Fruit fly (Drosophila melanogaster) whole organism, embryonic: ENCODE data around the gene CG46467.

Experiments used
- BEAF-32 ChIP-seq: fragments of 200-800 bp; sonication (Bioruptor generic); optimal IDR thresholded peaks from 3 replicates; lab custom pipeline; 2017; ENCODE audit warnings: missing biosample characterization, missing genetic modification characterization, mild to moderate bottlenecking, moderate library complexity, missing genetic modification reagents
- CG11504 ChIP-seq: fragments of 200-800 bp; sonication (Bioruptor generic); optimal IDR thresholded peaks from 3 replicates; lab custom pipeline; 2019; ENCODE audit warnings: missing biosample characterization, mild to moderate bottlenecking, missing genetic modification characterization, moderate library complexity
- CG3281 ChIP-seq: fragments of 200-800 bp; sonication (Bioruptor generic); optimal IDR thresholded peaks from 3 replicates; lab custom pipeline; 2017; ENCODE audit warnings: missing biosample characterization, mild to moderate bottlenecking, missing genetic modification characterization
- CG7271 ChIP-seq: fragments of 200-800 bp; sonication (Bioruptor generic); optimal IDR thresholded peaks from 2 replicates; lab custom pipeline; 2018; ENCODE audit warnings: missing biosample characterization, mild to moderate bottlenecking, missing genetic modification characterization, moderate library complexity
- Sin3A ChIP-seq: fragments of >200 bp; optimal IDR thresholded peaks from 2 replicates; lab custom pipeline; 2018
- Tbp ChIP-seq: fragments of >200 bp; optimal IDR thresholded peaks from 2 replicates; lab custom pipeline; 2018; ENCODE audit warnings: missing biosample characterization, missing genetic modification characterization
- kay ChIP-seq: fragments of 200-800 bp; sonication (Bioruptor generic); optimal IDR thresholded peaks from 2 replicates; lab custom pipeline; 2016; ENCODE audit warnings: missing biosample characterization, missing genetic modification characterization
- phol ChIP-seq: fragments of 200-800 bp; sonication (Bioruptor generic); optimal IDR thresholded peaks from 3 replicates; lab custom pipeline; 2018; ENCODE audit warnings: missing biosample characterization, mild to moderate bottlenecking, missing genetic modification characterization, moderate library complexity
- sens-2 ChIP-seq: fragments of 200-800 bp; sonication (Bioruptor generic); IDR thresholded peaks from 2 replicates; pipeline ENCODE4 v1.3.6; 2022; ENCODE audit warnings: missing biosample characterization, missing genetic modification characterization

DNA sequence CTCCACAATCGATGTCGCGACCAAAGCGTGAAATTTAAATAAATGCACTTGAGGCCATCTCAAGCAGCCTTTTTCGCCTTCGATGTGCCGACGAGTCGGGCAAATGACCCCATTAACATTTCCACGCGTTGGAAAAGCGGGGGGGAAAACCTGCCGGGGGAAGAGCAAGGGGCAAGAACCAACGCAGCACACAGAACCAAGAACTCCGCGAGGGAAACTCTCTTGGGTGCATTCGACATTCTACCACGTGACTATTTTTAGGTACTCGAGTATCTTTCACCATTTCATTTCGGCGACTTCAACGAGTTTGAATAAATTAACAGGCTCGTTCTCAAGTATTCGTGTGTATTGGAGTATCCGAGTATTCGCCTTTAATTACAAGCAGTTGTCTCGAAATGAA, 43.5 kb downstream of the CG46467 start:
- TF ChIP-seq sens-2 (GFP tag; lab: Robert Waterston, UW) (no peak), phol (no peak), CG11504 (tag; lab: Kevin White, UChicago) (no peak), BEAF-32 (GFP tag; lab: Kevin White, UChicago) (no peak), Tbp (GFP tag; lab: Kevin White, UChicago) (no peak), kay (GFP tag; lab: Kevin White, UChicago) (no peak), CG7271 (tag; lab: Kevin White, UChicago) (no peak), Sin3A (lab: Kevin White, UChicago) (no peak), CG3281 (GFP tag; lab: Kevin White, UChicago) (no peak)
